Worm (Caenorhabditis elegans): ENCODE measurements around the gene dnj-8.

- TF ChIP-seq nhr-179 (tag; optimal IDR thresholded peaks at IDR 0.05), result no peak
- TF ChIP-seq ama-1 (optimal IDR thresholded peaks at IDR 0.05), result no peak
- TF ChIP-seq ama-1 (GFP tag; optimal IDR thresholded peaks at IDR 0.05), result no peak
- no peak for TF ChIP-seq sea-2 (GFP tag; IDR thresholded peaks at IDR 0.05)
- no peak for TF ChIP-seq ceh-58 (GFP tag; IDR thresholded peaks at IDR 0.05)
- no peak for TF ChIP-seq tbx-9 (tag; optimal IDR thresholded peaks at IDR 0.05; ENCODE audit: borderline replicate concordance)
- no peak for TF ChIP-seq F57C9.4 (tag; optimal IDR thresholded peaks at IDR 0.05)
- TF ChIP-seq C17E4.6 (GFP tag; IDR thresholded peaks at IDR 0.05), result no peak
- no peak for TF ChIP-seq unc-62 (GFP tag; optimal IDR thresholded peaks at IDR 0.05)
- TF ChIP-seq unc-130 (GFP tag; optimal IDR thresholded peaks at IDR 0.05), result no peak
- TF ChIP-seq Y79H2A.3 (GFP tag; conservative IDR thresholded peaks at IDR 0.05), result no peak
- no peak for TF ChIP-seq cebp-1 (GFP tag; IDR thresholded peaks at IDR 0.05)
- TF ChIP-seq cebp-1 (tag; optimal IDR thresholded peaks at IDR 0.05), result no peak
- TF ChIP-seq F23B12.7 (tag; optimal IDR thresholded peaks at IDR 0.05; ENCODE audit: insufficient read depth), result no peak
- TF ChIP-seq lag-1 (GFP tag; IDR thresholded peaks at IDR 0.05), result no peak
- TF ChIP-seq hrde-1 (tag; optimal IDR thresholded peaks at IDR 0.05; ENCODE audit: borderline replicate concordance), result no peak
Measured at ce11 chrII:6597507-6597906, 373 bp downstream of the dnj-8 start.

Data from whole organism, young adult.